Fruit fly (Drosophila melanogaster) whole organism, embryonic: Measurements from ENCODE around the gene stwl.

Experiments used
- CG11723 ChIP-seq: fragments of 200-800 bp; sonication (Bioruptor generic); optimal IDR thresholded peaks from 2 replicates; lab custom pipeline; 2017; ENCODE audit warnings: missing biosample characterization, mild to moderate bottlenecking, missing genetic modification characterization
- CG12299 ChIP-seq: fragments of 200-800 bp; sonication (Bioruptor generic); optimal IDR thresholded peaks from 2 replicates; lab custom pipeline; 2018; ENCODE audit warnings: missing biosample characterization, mild to moderate bottlenecking, missing genetic modification characterization
- CG1233 ChIP-seq: fragments of 200-800 bp; sonication (Bioruptor generic); optimal IDR thresholded peaks from 4 replicates; lab custom pipeline; 2018; ENCODE audit warnings: missing biosample characterization, mild to moderate bottlenecking, missing genetic modification characterization
- CG12659 ChIP-seq: fragments of 200-800 bp; sonication (Bioruptor generic); optimal IDR thresholded peaks from 3 replicates; lab custom pipeline; 2017; ENCODE audit warnings: mild to moderate bottlenecking, missing biosample characterization, missing genetic modification reagents, missing genetic modification characterization
- CG14441 ChIP-seq: fragments of 200-800 bp; sonication (Bioruptor generic); IDR thresholded peaks from 2 replicates; pipeline ENCODE4 v1.3.6; 2022; ENCODE audit warnings: missing biosample characterization, missing genetic modification characterization
- CG14710 ChIP-seq: fragments of 200-800 bp; sonication (Bioruptor generic); optimal IDR thresholded peaks from 3 replicates; lab custom pipeline; 2019; ENCODE audit warnings: missing biosample characterization, mild to moderate bottlenecking, missing genetic modification characterization, moderate library complexity
- CG14860 ChIP-seq: fragments of 200-800 bp; sonication (Bioruptor generic); IDR thresholded peaks from 3 replicates; pipeline ENCODE4 v1.3.6; 2022; ENCODE audit warnings: missing biosample characterization, missing genetic modification characterization; ENCODE audit not compliant: partially characterized antibody
- CG15696 ChIP-seq: fragments of 200-800 bp; sonication (Bioruptor generic); optimal IDR thresholded peaks from 2 replicates; lab custom pipeline; 2019; ENCODE audit warnings: missing biosample characterization, mild to moderate bottlenecking, missing genetic modification characterization, moderate library complexity
- CG16779 ChIP-seq: fragments of 200-800 bp; sonication (Bioruptor generic); IDR thresholded peaks from 2 replicates; pipeline ENCODE4 v1.3.6; 2022; ENCODE audit warnings: missing biosample characterization, missing genetic modification characterization
- CG16813 ChIP-seq: fragments of 200-800 bp; sonication (Bioruptor generic); IDR thresholded peaks from 3 replicates; pipeline ENCODE4 v1.3.6; 2022; ENCODE audit warnings: missing biosample characterization, missing genetic modification characterization; ENCODE audit not compliant: partially characterized antibody
- CG17612 ChIP-seq: fragments of 200-800 bp; sonication (Bioruptor generic); IDR thresholded peaks from 2 replicates; pipeline ENCODE4 v1.3.6; 2022; ENCODE audit warnings: missing biosample characterization, missing genetic modification characterization
- CG2199 ChIP-seq: fragments of 200-800 bp; sonication (Bioruptor generic); IDR thresholded peaks from 3 replicates; pipeline ENCODE4 v1.3.6; 2022; ENCODE audit warnings: missing biosample characterization, missing genetic modification characterization
- CG3995 ChIP-seq: fragments of 200-800 bp; sonication (Bioruptor generic); optimal IDR thresholded peaks from 3 replicates; lab custom pipeline; 2016; ENCODE audit warnings: missing biosample characterization, missing genetic modification characterization
- CG4424 ChIP-seq: fragments of 200-800 bp; sonication (Bioruptor generic); optimal IDR thresholded peaks from 3 replicates; lab custom pipeline; 2016; ENCODE audit warnings: missing biosample characterization, missing genetic modification characterization
- CG4617 ChIP-seq: fragments of 200-800 bp; sonication (Bioruptor generic); optimal IDR thresholded peaks from 3 replicates; lab custom pipeline; 2016; ENCODE audit warnings: missing biosample characterization, missing genetic modification characterization, borderline replicate concordance
- CG6254 ChIP-seq: fragments of 200-800 bp; sonication (Bioruptor generic); optimal IDR thresholded peaks from 3 replicates; lab custom pipeline; 2017; ENCODE audit warnings: mild to moderate bottlenecking, missing biosample characterization, missing genetic modification reagents, missing genetic modification characterization
- CG7357 ChIP-seq: fragments of 200-800 bp; sonication (Bioruptor generic); IDR thresholded peaks from 3 replicates; pipeline ENCODE4 v1.3.6; 2022; ENCODE audit warnings: missing biosample characterization, missing genetic modification characterization
- CG7928 ChIP-seq: fragments of 200-800 bp; sonication (Bioruptor generic); optimal IDR thresholded peaks from 2 replicates; lab custom pipeline; 2017; ENCODE audit warnings: missing biosample characterization, mild to moderate bottlenecking, missing genetic modification characterization
- CG8359 ChIP-seq: fragments of 200-800 bp; sonication (Bioruptor generic); optimal IDR thresholded peaks from 2 replicates; lab custom pipeline; 2017; ENCODE audit warnings: missing biosample characterization, mild to moderate bottlenecking, missing genetic modification characterization, borderline replicate concordance
- CG9215 ChIP-seq: fragments of 200-800 bp; sonication (Bioruptor generic); IDR thresholded peaks from 2 replicates; pipeline ENCODE4 v1.3.6; 2022; ENCODE audit warnings: missing biosample characterization, missing genetic modification characterization
- CG9797 ChIP-seq: fragments of 200-800 bp; sonication (Bioruptor generic); optimal IDR thresholded peaks from 3 replicates; lab custom pipeline; 2018; ENCODE audit warnings: missing biosample characterization, mild to moderate bottlenecking, missing genetic modification characterization
- D ChIP-seq, 2 experiments: fragments of 200-800 bp in 1 of 2; fragments of >200 bp in 1 of 2; sonication (Bioruptor generic) in 1 of 2; optimal IDR thresholded peaks; 2 replicates in 1 of 2; 3 replicates in 1 of 2; lab custom pipeline; 2017; ENCODE audit warnings: mild to moderate bottlenecking in 1 of 2, missing biosample characterization in 1 of 2, missing genetic modification characterization in 1 of 2, missing genetic modification reagents in 1 of 2
- H15 ChIP-seq: fragments of 200-800 bp; sonication (Bioruptor generic); IDR thresholded peaks from 3 replicates; pipeline ENCODE4 v1.3.6; 2022; ENCODE audit warnings: missing biosample characterization, missing genetic modification characterization
- HLH3B ChIP-seq: fragments of 200-800 bp; sonication (Bioruptor generic); IDR thresholded peaks from 2 replicates; pipeline ENCODE4 v1.3.6; 2022; ENCODE audit warnings: missing biosample characterization, missing genetic modification characterization
- Hmr ChIP-seq: fragments of 200-800 bp; sonication (Bioruptor generic); optimal IDR thresholded peaks from 3 replicates; lab custom pipeline; 2017; ENCODE audit warnings: mild to moderate bottlenecking, missing biosample characterization, missing genetic modification reagents, missing genetic modification characterization
- Hmx ChIP-seq: fragments of 200-800 bp; sonication (Bioruptor generic); optimal IDR thresholded peaks from 2 replicates; lab custom pipeline; 2016; ENCODE audit warnings: missing biosample characterization, missing genetic modification characterization
- Sox100B ChIP-seq: fragments of 200-800 bp; sonication (Bioruptor generic); optimal IDR thresholded peaks from 3 replicates; lab custom pipeline; 2018; ENCODE audit warnings: missing biosample characterization, mild to moderate bottlenecking, missing genetic modification characterization
- Tbp ChIP-seq: fragments of >200 bp; optimal IDR thresholded peaks from 2 replicates; lab custom pipeline; 2018; ENCODE audit warnings: missing biosample characterization, missing genetic modification characterization
- Xrp1 ChIP-seq: fragments of 200-800 bp; sonication (Bioruptor generic); IDR thresholded peaks from 2 replicates; pipeline ENCODE4 v1.3.6; 2022; ENCODE audit warnings: missing biosample characterization, missing genetic modification characterization
- abd-A ChIP-seq: fragments of 200-800 bp; sonication (Bioruptor generic); optimal IDR thresholded peaks from 3 replicates; lab custom pipeline; 2019; ENCODE audit warnings: missing biosample characterization, mild to moderate bottlenecking, missing genetic modification characterization, moderate library complexity
- ase ChIP-seq: fragments of 200-800 bp; sonication (Bioruptor generic); IDR thresholded peaks from 3 replicates; pipeline ENCODE4 v1.3.6; 2022; ENCODE audit warnings: missing biosample characterization, missing genetic modification characterization
- ato ChIP-seq: fragments of 200-800 bp; sonication (Bioruptor generic); IDR thresholded peaks from 2 replicates; pipeline ENCODE4 v1.3.6; 2022; ENCODE audit warnings: missing biosample characterization, missing genetic modification characterization; ENCODE audit not compliant: partially characterized antibody
- corto ChIP-seq: fragments of 200-800 bp; sonication (Bioruptor generic); optimal IDR thresholded peaks from 2 replicates; lab custom pipeline; 2016; ENCODE audit warnings: missing biosample characterization, mild to moderate bottlenecking, missing genetic modification characterization, moderate library complexity
- crol ChIP-seq: fragments of 200-800 bp; sonication (Bioruptor generic); IDR thresholded peaks from 2 replicates; pipeline ENCODE4 v1.3.6; 2022; ENCODE audit warnings: missing biosample characterization, missing genetic modification characterization
- dm ChIP-seq: fragments of 200-800 bp; sonication (Bioruptor generic); optimal IDR thresholded peaks from 3 replicates; lab custom pipeline; 2016; ENCODE audit warnings: missing biosample characterization, missing genetic modification characterization
- esg ChIP-seq: fragments of 200-800 bp; sonication (Bioruptor generic); conservative IDR thresholded peaks from 2 replicates; pipeline ENCODE4 v1.3.6; 2022; ENCODE audit warnings: missing biosample characterization, missing genetic modification characterization
- fd102C ChIP-seq: fragments of 200-800 bp; sonication (Bioruptor generic); optimal IDR thresholded peaks from 2 replicates; lab custom pipeline; 2018; ENCODE audit warnings: missing biosample characterization, mild to moderate bottlenecking, missing genetic modification characterization, moderate library complexity
- kay ChIP-seq: fragments of 200-800 bp; sonication (Bioruptor generic); optimal IDR thresholded peaks from 2 replicates; lab custom pipeline; 2016; ENCODE audit warnings: missing biosample characterization, missing genetic modification characterization
- kni ChIP-seq: fragments of 200-800 bp; sonication (Bioruptor generic); optimal IDR thresholded peaks from 3 replicates; lab custom pipeline; 2017; ENCODE audit warnings: mild to moderate bottlenecking, missing biosample characterization, missing genetic modification reagents, missing genetic modification characterization
- lola ChIP-seq, 3 experiments: fragments of >200 bp in 2 of 3; fragments of 200-800 bp in 1 of 3; sonication (Bioruptor generic) in 1 of 3; optimal IDR thresholded peaks; 2 replicates each; lab custom pipeline; 2017 to 2019; ENCODE audit warnings: missing biosample characterization in 3 of 3, missing genetic modification characterization in 3 of 3, mild to moderate bottlenecking in 1 of 3, moderate library complexity in 1 of 3
- nau ChIP-seq: fragments of 200-800 bp; sonication (Bioruptor generic); optimal IDR thresholded peaks from 3 replicates; lab custom pipeline; 2017; ENCODE audit warnings: missing biosample characterization, mild to moderate bottlenecking, missing genetic modification characterization, missing genetic modification reagents
- rib ChIP-seq: fragments of 200-800 bp; sonication (Bioruptor generic); IDR thresholded peaks from 2 replicates; pipeline ENCODE4 v1.3.6; 2022; ENCODE audit warnings: missing biosample characterization, missing genetic modification characterization
- sc ChIP-seq, 3 experiments: fragments of >200 bp in 2 of 3; fragments of 200-800 bp in 1 of 3; sonication (Bioruptor generic) in 1 of 3; optimal IDR thresholded peaks; 2 replicates in 2 of 3; 3 replicates in 1 of 3; lab custom pipeline; 2017; ENCODE audit warnings: mild to moderate bottlenecking in 1 of 3, missing biosample characterization in 1 of 3, missing genetic modification characterization in 1 of 3, missing genetic modification reagents in 1 of 3
- sens-2 ChIP-seq: fragments of 200-800 bp; sonication (Bioruptor generic); IDR thresholded peaks from 2 replicates; pipeline ENCODE4 v1.3.6; 2022; ENCODE audit warnings: missing biosample characterization, missing genetic modification characterization
- so ChIP-seq: fragments of 200-800 bp; sonication (Bioruptor generic); IDR thresholded peaks from 3 replicates; pipeline ENCODE4 v1.3.6; 2022; ENCODE audit warnings: missing biosample characterization, missing genetic modification characterization
- sqz ChIP-seq: fragments of 200-800 bp; sonication (Bioruptor generic); optimal IDR thresholded peaks from 3 replicates; lab custom pipeline; 2018; ENCODE audit warnings: missing biosample characterization, mild to moderate bottlenecking, missing genetic modification characterization
- ssp ChIP-seq: fragments of 200-800 bp; sonication (Bioruptor generic); IDR thresholded peaks from 2 replicates; pipeline ENCODE4 v1.3.6; 2022; ENCODE audit warnings: missing biosample characterization, missing genetic modification characterization
- stwl ChIP-seq: fragments of 200-800 bp; sonication (Bioruptor generic); optimal IDR thresholded peaks from 3 replicates; lab custom pipeline; 2018; ENCODE audit warnings: missing biosample characterization, mild to moderate bottlenecking, missing genetic modification characterization, moderate library complexity
- tll ChIP-seq, 2 experiments: fragments of 200-800 bp in 1 of 2; fragments of >200 bp in 1 of 2; sonication (Bioruptor generic) in 1 of 2; optimal IDR thresholded peaks; 2 replicates each; lab custom pipeline; 2017 to 2019; ENCODE audit warnings: missing biosample characterization in 2 of 2, missing genetic modification characterization in 2 of 2, mild to moderate bottlenecking in 1 of 2, moderate library complexity in 1 of 2

Gene stwl

DNA sequence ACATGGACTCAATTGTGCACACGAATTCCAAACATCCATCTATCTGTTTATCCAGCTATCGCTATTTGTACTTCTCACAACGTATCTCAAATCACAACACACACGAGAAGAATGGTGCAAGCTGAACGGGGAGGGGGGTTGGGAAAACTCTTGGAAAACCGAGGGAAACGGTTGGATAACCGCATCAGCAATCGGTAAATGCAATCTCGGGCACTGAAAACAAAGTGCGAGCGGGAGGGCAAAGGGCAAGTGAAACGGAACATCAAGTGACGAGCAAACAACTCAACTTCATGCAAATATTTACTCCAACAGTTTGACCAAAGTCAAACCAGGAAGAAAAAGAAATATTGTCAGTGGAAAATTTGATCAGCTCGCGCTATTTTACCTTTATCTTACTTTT is 37.1 kb upstream of the stwl start (continued):
- TF ChIP-seq CG8359 = peak; percentile 8
- no peak for TF ChIP-seq so (GFP tag; lab: Robert Waterston, UW)
- peak; percentile 76 for TF ChIP-seq CG2199 (GFP tag; lab: Robert Waterston, UW)
- TF ChIP-seq sqz (GFP tag; lab: Kevin White, UChicago) = no peak
- no peak for TF ChIP-seq Sox100B (GFP tag; lab: Kevin White, UChicago)
- TF ChIP-seq crol (GFP tag; lab: Robert Waterston, UW) = peak; percentile 72
- TF ChIP-seq CG7928 (GFP tag; lab: Kevin White, UChicago) = no peak
- TF ChIP-seq CG12659 (GFP tag; lab: Kevin White, UChicago) = no peak
- no peak for TF ChIP-seq H15
- TF ChIP-seq CG11723 (GFP tag; lab: Kevin White, UChicago) = no peak
- TF ChIP-seq esg = no peak
- TF ChIP-seq tll (GFP tag; optimal IDR thresholded peaks at IDR 0.05; lab: Kevin White, UChicago) = peak in 1 of 2 experiments; percentile 92
- no peak for TF ChIP-seq CG6254 (GFP tag; lab: Kevin White, UChicago)
- no peak for TF ChIP-seq dm
- peak; percentile 64 for TF ChIP-seq sens-2 (GFP tag; lab: Robert Waterston, UW)
- TF ChIP-seq Hmr (GFP tag; lab: Kevin White, UChicago) = no peak
- TF ChIP-seq CG16813 (GFP tag; lab: Robert Waterston, UW) = no peak
- TF ChIP-seq CG14860 (GFP tag; lab: Robert Waterston, UW) = no peak
- no peak for TF ChIP-seq nau (GFP tag; lab: Kevin White, UChicago)
- peak; percentile 7 for TF ChIP-seq CG14710 (tag; lab: Kevin White, UChicago)
- TF ChIP-seq fd102C = peak; percentile 51
- TF ChIP-seq CG4424 (GFP tag; lab: Kevin White, UChicago) = no peak
- no peak for TF ChIP-seq CG17612 (GFP tag; lab: Robert Waterston, UW)
- TF ChIP-seq lola (GFP tag; optimal IDR thresholded peaks at IDR 0.05; lab: Kevin White, UChicago) = peak in 1 of 3 experiments; percentile 40
- no peak for TF ChIP-seq CG9215 (GFP tag; lab: Robert Waterston, UW)
- peak; percentile 81 for TF ChIP-seq CG15696 (tag; lab: Kevin White, UChicago)
- TF ChIP-seq kay (GFP tag; lab: Kevin White, UChicago) = no peak
- peak; percentile 4 for TF ChIP-seq stwl (tag; lab: Kevin White, UChicago)
- TF ChIP-seq D (optimal IDR thresholded peaks at IDR 0.05; lab: Kevin White, UChicago) = no peak
- TF ChIP-seq D (GFP tag; optimal IDR thresholded peaks at IDR 0.05; lab: Kevin White, UChicago) = no peak
- TF ChIP-seq HLH3B = no peak
- TF ChIP-seq CG4617 (GFP tag; lab: Kevin White, UChicago) = no peak
- TF ChIP-seq CG3995 (GFP tag; lab: Kevin White, UChicago) = no peak
- TF ChIP-seq kni (GFP tag; lab: Kevin White, UChicago) = peak; percentile 22
- TF ChIP-seq ssp = no peak
- no peak for TF ChIP-seq rib (GFP tag; lab: Robert Waterston, UW)
- 0 out of 2 replicates have a peak, but pooled peaks have one; percentile 8 for TF ChIP-seq Xrp1 (GFP tag; lab: Robert Waterston, UW)
- no peak for TF ChIP-seq sc (optimal IDR thresholded peaks at IDR 0.05; lab: Kevin White, UChicago)
- no peak for TF ChIP-seq sc (GFP tag; optimal IDR thresholded peaks at IDR 0.05; lab: Kevin White, UChicago)
- no peak for TF ChIP-seq CG7357 (GFP tag; lab: Robert Waterston, UW)
- TF ChIP-seq ato = no peak
- TF ChIP-seq CG9797 (GFP tag; lab: Kevin White, UChicago) = no peak
- no peak for TF ChIP-seq Hmx (GFP tag; lab: Kevin White, UChicago)
- TF ChIP-seq ase (GFP tag; lab: Robert Waterston, UW) = no peak
- no peak for TF ChIP-seq CG1233 (GFP tag; lab: Kevin White, UChicago)
- TF ChIP-seq CG14441 (GFP tag; lab: Robert Waterston, UW) = no peak
- TF ChIP-seq CG16779 (GFP tag; lab: Robert Waterston, UW) = no peak
- no peak for TF ChIP-seq CG12299 (tag; lab: Kevin White, UChicago)
- no peak for TF ChIP-seq Tbp (GFP tag; lab: Kevin White, UChicago)
- no peak for TF ChIP-seq corto
- no peak for TF ChIP-seq abd-A (tag; lab: Kevin White, UChicago)
